Worm (Caenorhabditis elegans) whole organism, L3 larva: ENCODE measurements around the gene D2045.9.

Source experiments
- R02D3.7 ChIP-seq: fragments of 150-350 bp; optimal IDR thresholded peaks from 2 replicates; lab custom pipeline; 2014; ENCODE audit warnings: missing biosample characterization, missing genetic modification characterization
- ZK546.5 ChIP-seq: sonication (generic microtip); optimal IDR thresholded peaks from 2 replicates; lab custom pipeline; 2017; ENCODE audit warnings: missing biosample characterization, missing genetic modification characterization
- aly-2 ChIP-seq: fragments of 150-350 bp; optimal IDR thresholded peaks from 2 replicates; lab custom pipeline; 2014; ENCODE audit warnings: missing biosample characterization, missing genetic modification characterization
- ama-1 ChIP-seq: fragments of 150-350 bp; optimal IDR thresholded peaks from 2 replicates; lab custom pipeline; 2018
- ceh-16 ChIP-seq: sonication (generic microtip); optimal IDR thresholded peaks from 2 replicates; lab custom pipeline; 2017; ENCODE audit warnings: missing biosample characterization, missing genetic modification characterization
- ceh-82 ChIP-seq: fragments of 150-350 bp; optimal IDR thresholded peaks from 2 replicates; lab custom pipeline; 2014; ENCODE audit warnings: missing biosample characterization, missing genetic modification characterization
- ceh-9 ChIP-seq: sonication (generic microtip); optimal IDR thresholded peaks from 2 replicates; lab custom pipeline; 2018; ENCODE audit warnings: missing biosample characterization, missing genetic modification characterization
- daf-12 ChIP-seq: fragments of 150-350 bp; optimal IDR thresholded peaks from 2 replicates; lab custom pipeline; 2014; ENCODE audit warnings: missing biosample characterization, missing genetic modification reagents, missing genetic modification characterization
- egl-27 ChIP-seq: sonication (generic microtip); optimal IDR thresholded peaks from 4 replicates; lab custom pipeline; 2017; ENCODE audit warnings: missing biosample characterization, missing genetic modification reagents, missing genetic modification characterization
- egl-5 ChIP-seq: fragments of 150-350 bp; optimal IDR thresholded peaks from 2 replicates; lab custom pipeline; 2017; ENCODE audit warnings: missing biosample characterization, missing genetic modification reagents, missing genetic modification characterization, inconsistent platforms
- elt-1 ChIP-seq: fragments of 150-350 bp; optimal IDR thresholded peaks from 2 replicates; lab custom pipeline; 2014; ENCODE audit warnings: missing biosample characterization, missing genetic modification characterization
- elt-2 ChIP-seq: sonication (generic microtip); optimal IDR thresholded peaks from 2 replicates; lab custom pipeline; 2016; ENCODE audit warnings: missing genetic modification reagents, mild to moderate bottlenecking, missing genetic modification characterization, missing compliant biosample characterization
- elt-3 ChIP-seq, 3 experiments: fragments of 150-350 bp in 1 of 3; sonication (generic microtip) in 2 of 3; optimal IDR thresholded peaks; 2 replicates in 2 of 3; 4 replicates in 1 of 3; lab custom pipeline; 2014 to 2017; ENCODE audit warnings: missing biosample characterization in 3 of 3, missing genetic modification characterization in 3 of 3
- eor-1 ChIP-seq, 2 experiments: fragments of 150-350 bp; optimal IDR thresholded peaks; 2 replicates each; lab custom pipeline; 2014 to 2018; ENCODE audit warnings: missing biosample characterization in 2 of 2, missing genetic modification characterization in 2 of 2
- fkh-10 ChIP-seq: sonication (generic microtip); optimal IDR thresholded peaks from 2 replicates; lab custom pipeline; 2017; ENCODE audit warnings: missing biosample characterization, missing genetic modification reagents, missing genetic modification characterization
- fkh-2 ChIP-seq: fragments of 150-350 bp; optimal IDR thresholded peaks from 2 replicates; lab custom pipeline; 2014; ENCODE audit warnings: missing biosample characterization, missing genetic modification reagents, missing genetic modification characterization
- fos-1 ChIP-seq: fragments of 150-350 bp; optimal IDR thresholded peaks from 2 replicates; lab custom pipeline; 2014; ENCODE audit warnings: missing biosample characterization, missing genetic modification characterization
- hmg-11 ChIP-seq: sonication (generic microtip); optimal IDR thresholded peaks from 2 replicates; lab custom pipeline; 2016; ENCODE audit warnings: missing genetic modification characterization, missing compliant biosample characterization
- lin-15B ChIP-seq: fragments of 150-350 bp; optimal IDR thresholded peaks from 2 replicates; lab custom pipeline; 2014; ENCODE audit warnings: missing biosample characterization, missing genetic modification characterization
- lin-39 ChIP-seq: fragments of 150-350 bp; optimal IDR thresholded peaks from 2 replicates; lab custom pipeline; 2018; ENCODE audit warnings: missing biosample characterization, missing genetic modification reagents, missing genetic modification characterization
- lsy-12 ChIP-seq: sonication (generic microtip); optimal IDR thresholded peaks from 2 replicates; lab custom pipeline; 2016; ENCODE audit warnings: mild to moderate bottlenecking, missing genetic modification characterization, missing compliant biosample characterization
- mdl-1 ChIP-seq: fragments of 150-350 bp; optimal IDR thresholded peaks from 2 replicates; lab custom pipeline; 2014; ENCODE audit warnings: missing biosample characterization, missing genetic modification characterization
- mml-1 ChIP-seq: fragments of 150-350 bp; sonication (generic microtip); optimal IDR thresholded peaks from 3 replicates; lab custom pipeline; 2014; ENCODE audit warnings: missing biosample characterization, missing genetic modification characterization
- nfya-1 ChIP-seq: sonication (generic microtip); optimal IDR thresholded peaks from 2 replicates; lab custom pipeline; 2017; ENCODE audit warnings: missing genetic modification characterization, mild to moderate bottlenecking, missing compliant biosample characterization, antibody characterized with exemption, moderate library complexity; ENCODE audit not compliant: insufficient read depth
- nhr-11 ChIP-seq: fragments of 150-350 bp; optimal IDR thresholded peaks from 2 replicates; lab custom pipeline; 2014; ENCODE audit warnings: missing biosample characterization, missing genetic modification characterization
- nhr-12 ChIP-seq: fragments of 150-350 bp; optimal IDR thresholded peaks from 2 replicates; lab custom pipeline; 2014; ENCODE audit warnings: missing biosample characterization, missing genetic modification characterization
- nhr-23 ChIP-seq: fragments of 150-350 bp; optimal IDR thresholded peaks from 2 replicates; lab custom pipeline; 2014; ENCODE audit warnings: missing biosample characterization, missing genetic modification reagents, missing genetic modification characterization
- nhr-237 ChIP-seq: fragments of 150-350 bp; optimal IDR thresholded peaks from 2 replicates; lab custom pipeline; 2014; ENCODE audit warnings: missing biosample characterization, missing genetic modification characterization
- nhr-25 ChIP-seq: sonication (generic microtip); optimal IDR thresholded peaks from 2 replicates; lab custom pipeline; 2017; ENCODE audit warnings: missing biosample characterization, missing genetic modification characterization
- nhr-28 ChIP-seq: fragments of 150-350 bp; optimal IDR thresholded peaks from 2 replicates; lab custom pipeline; 2014; ENCODE audit warnings: missing biosample characterization, missing genetic modification characterization
- nhr-43 ChIP-seq: sonication (generic microtip); optimal IDR thresholded peaks from 2 replicates; lab custom pipeline; 2016; ENCODE audit warnings: mild to moderate bottlenecking, missing genetic modification characterization, missing compliant biosample characterization; ENCODE audit not compliant: poor library complexity, severe bottlenecking
- nhr-67 ChIP-seq: fragments of 150-350 bp; optimal IDR thresholded peaks from 2 replicates; lab custom pipeline; 2014; ENCODE audit warnings: missing biosample characterization, missing genetic modification characterization
- nhr-76 ChIP-seq: fragments of 150-350 bp; sonication (generic microtip); optimal IDR thresholded peaks from 5 replicates; lab custom pipeline; 2014; ENCODE audit warnings: missing biosample characterization, missing genetic modification characterization
- nhr-77 ChIP-seq: fragments of 150-350 bp; optimal IDR thresholded peaks from 2 replicates; lab custom pipeline; 2014; ENCODE audit warnings: missing biosample characterization, missing genetic modification characterization
- pha-4 ChIP-seq: fragments of 150-350 bp; optimal IDR thresholded peaks from 2 replicates; lab custom pipeline; 2014; ENCODE audit warnings: missing biosample characterization, missing genetic modification reagents, missing genetic modification characterization
- pqm-1 ChIP-seq: fragments of 150-350 bp; optimal IDR thresholded peaks from 2 replicates; lab custom pipeline; 2017; ENCODE audit warnings: missing biosample characterization, missing genetic modification characterization, inconsistent platforms
- sea-2 ChIP-seq: fragments of 150-350 bp; sonication (generic microtip); optimal IDR thresholded peaks from 4 replicates; lab custom pipeline; 2014; ENCODE audit warnings: missing biosample characterization, missing genetic modification reagents, missing genetic modification characterization
- skn-1 ChIP-seq: fragments of 150-350 bp; optimal IDR thresholded peaks from 2 replicates; lab custom pipeline; 2014; ENCODE audit warnings: missing biosample characterization, missing genetic modification characterization
- snpc-4 ChIP-seq: fragments of 150-350 bp; optimal IDR thresholded peaks from 2 replicates; lab custom pipeline; 2014; ENCODE audit warnings: missing biosample characterization, missing genetic modification characterization
- tbx-2 ChIP-seq: sonication (generic microtip); optimal IDR thresholded peaks from 2 replicates; lab custom pipeline; 2016; ENCODE audit warnings: mild to moderate bottlenecking, missing genetic modification characterization, missing compliant biosample characterization
- unc-39 ChIP-seq: sonication (generic microtip); optimal IDR thresholded peaks from 4 replicates; lab custom pipeline; 2017; ENCODE audit warnings: missing biosample characterization, missing genetic modification characterization
- unc-62 ChIP-seq: fragments of 150-350 bp; sonication (generic microtip); optimal IDR thresholded peaks from 4 replicates; lab custom pipeline; 2014; ENCODE audit warnings: missing biosample characterization, missing genetic modification reagents, missing genetic modification characterization
- zag-1 ChIP-seq: fragments of 150-350 bp; optimal IDR thresholded peaks from 2 replicates; lab custom pipeline; 2014; ENCODE audit warnings: missing biosample characterization, missing genetic modification characterization
- ztf-11 ChIP-seq: fragments of 150-350 bp; optimal IDR thresholded peaks from 2 replicates; lab custom pipeline; 2014; ENCODE audit warnings: missing biosample characterization, missing genetic modification characterization

The D2045.9 gene

ce11 chrIII:10464455-10464854 is 10.6 kb upstream of the D2045.9 start:
- no peak for TF ChIP-seq ceh-16 (tag; lab: Kevin White, UChicago)
- TF ChIP-seq ama-1 (lab: Kevin White, UChicago) = no peak
- no peak for TF ChIP-seq elt-2
- TF ChIP-seq fkh-10 = no peak
- TF ChIP-seq snpc-4 (tag; lab: Kevin White, UChicago) = no peak
- no peak for TF ChIP-seq mml-1 (tag; lab: Kevin White, UChicago)
- no peak for TF ChIP-seq lsy-12 (tag; lab: Kevin White, UChicago)
- no peak for TF ChIP-seq nhr-77 (tag; lab: Kevin White, UChicago)
- TF ChIP-seq nhr-25 (tag; lab: Kevin White, UChicago) = no peak

ce11 chrIII:10469574-10470055 is 5.4 kb upstream of the D2045.9 start, which contains the start of gene D2045.5:
TSS of gene D2045.5 (minus strand) at chrIII:10469624.
- TF ChIP-seq daf-12 (tag; lab: Kevin White, UChicago) = no peak
- TF ChIP-seq elt-1 = no peak
- no peak for TF ChIP-seq lsy-12 (tag; lab: Kevin White, UChicago)
- no peak for TF ChIP-seq mdl-1 (tag; lab: Kevin White, UChicago)
- TF ChIP-seq tbx-2 (tag; lab: Kevin White, UChicago) = no peak
- TF ChIP-seq nhr-67 (tag; lab: Kevin White, UChicago) = no peak
- TF ChIP-seq lin-15B (tag; lab: Kevin White, UChicago) = no peak
- TF ChIP-seq ZK546.5 (tag; lab: Kevin White, UChicago) = no peak
- no peak for TF ChIP-seq skn-1
- no peak for TF ChIP-seq pqm-1 (tag; lab: Kevin White, UChicago)
- no peak for TF ChIP-seq lin-39 (tag; lab: Kevin White, UChicago)
- no peak for TF ChIP-seq elt-3 (tag; optimal IDR thresholded peaks at IDR 0.05; lab: Kevin White, UChicago)
- no peak for TF ChIP-seq ceh-9 (tag; lab: Kevin White, UChicago)
- TF ChIP-seq R02D3.7 (tag; lab: Kevin White, UChicago) = no peak
- TF ChIP-seq fkh-2 (tag; lab: Kevin White, UChicago) = no peak
- TF ChIP-seq unc-62 (GFP tag; lab: Kevin White, UChicago) = no peak
- no peak for TF ChIP-seq nfya-1 (tag; lab: Kevin White, UChicago)
- TF ChIP-seq hmg-11 (tag; lab: Kevin White, UChicago) = no peak

- TF ChIP-seq mdl-1 (tag; lab: Kevin White, UChicago) (no peak), sea-2 (GFP tag; lab: Kevin White, UChicago) (no peak), ZK546.5 (tag; lab: Kevin White, UChicago) (no peak), nhr-11 (tag; lab: Kevin White, UChicago) (no peak), ceh-9 (tag; lab: Kevin White, UChicago) (no peak), lin-15B (tag; lab: Kevin White, UChicago) (peak; percentile 23), snpc-4 (tag; lab: Kevin White, UChicago) (no peak), nhr-77 (tag; lab: Kevin White, UChicago) (no peak), eor-1 (tag; optimal IDR thresholded peaks at IDR 0.05; lab: Kevin White, UChicago) (no peak), ztf-11 (tag; lab: Kevin White, UChicago) (no peak), nhr-76 (tag; lab: Kevin White, UChicago) (no peak), ceh-82 (tag; lab: Kevin White, UChicago) (no peak), nfya-1 (tag; lab: Kevin White, UChicago) (peak; percentile 25), unc-62 (GFP tag; lab: Kevin White, UChicago) (no peak), fkh-10 (no peak), daf-12 (tag; lab: Kevin White, UChicago) (no peak), elt-3 (tag; optimal IDR thresholded peaks at IDR 0.05; lab: Kevin White, UChicago) (no peak), nhr-23 (no peak), mml-1 (tag; lab: Kevin White, UChicago) (no peak), R02D3.7 (tag; lab: Kevin White, UChicago) (no peak), ama-1 (lab: Kevin White, UChicago) (no peak), unc-39 (tag; lab: Kevin White, UChicago) (no peak), pqm-1 (tag; lab: Kevin White, UChicago) (no peak), lin-39 (tag; lab: Kevin White, UChicago) (no peak), nhr-67 (tag; lab: Kevin White, UChicago) (no peak), egl-5 (tag; lab: Kevin White, UChicago) (peak; percentile 80), elt-1 (no peak), nhr-43 (no peak), egl-27 (no peak), nhr-237 (no peak), hmg-11 (tag; lab: Kevin White, UChicago) (no peak), tbx-2 (tag; lab: Kevin White, UChicago) (no peak), nhr-28 (tag; lab: Kevin White, UChicago) (no peak), nhr-12 (no peak), fos-1 (no peak), zag-1 (tag; lab: Kevin White, UChicago) (no peak), skn-1 (peak; percentile 94), elt-2 (no peak), nhr-25 (tag; lab: Kevin White, UChicago) (no peak), aly-2 (tag; lab: Kevin White, UChicago) (no peak), fkh-2 (tag; lab: Kevin White, UChicago) (no peak), pha-4 (tag; lab: Kevin White, UChicago) (peak; percentile 1)
Observed at ce11 chrIII:10470927-10471326, 4.1 kb upstream of the D2045.9 start, which contains the start of gene cul-1. TSS of gene cul-1 (plus strand) at chrIII:10471237.
